Fruit fly (Drosophila melanogaster): Measurements from ENCODE around the gene RpL7-like.

RpL7-like gene

dm6 chr2L:12010877-12011666, 45.1 kb upstream of the RpL7-like start (continued):
- no peak for TF ChIP-seq MBD-R2 (GFP tag; IDR thresholded peaks at IDR 0.05)
- TF ChIP-seq Dfd (GFP tag; optimal IDR thresholded peaks at IDR 0.05), result no peak
- no peak for TF ChIP-seq sc (optimal IDR thresholded peaks at IDR 0.05)
- peak; percentile 75 for TF ChIP-seq sc (GFP tag; optimal IDR thresholded peaks at IDR 0.05)
- TF ChIP-seq trh (GFP tag; optimal IDR thresholded peaks at IDR 0.05), result peak; percentile 85
- TF ChIP-seq lmd (GFP tag; IDR thresholded peaks at IDR 0.05), result no peak
- TF ChIP-seq h (optimal IDR thresholded peaks at IDR 0.05), result no peak
- TF ChIP-seq CG4328 (GFP tag; optimal IDR thresholded peaks at IDR 0.05), result peak; percentile 94
- peak; percentile 0 to 57 for TF ChIP-seq insv (GFP tag; optimal IDR thresholded peaks at IDR 0.05)
- TF ChIP-seq CG10366 (GFP tag; IDR thresholded peaks at IDR 0.05), result no peak
- peak; percentile 83 for TF ChIP-seq Abd-B (GFP tag; optimal IDR thresholded peaks at IDR 0.05)
- peak; percentile 89 for TF ChIP-seq ATbp (GFP tag; optimal IDR thresholded peaks at IDR 0.05)
- no peak for TF ChIP-seq crol (GFP tag; IDR thresholded peaks at IDR 0.05)
- peak; percentile 36 for TF ChIP-seq fd102C (GFP tag; optimal IDR thresholded peaks at IDR 0.05)
- no peak for TF ChIP-seq wor (GFP tag; IDR thresholded peaks at IDR 0.05)
- TF ChIP-seq Six4 (GFP tag; optimal IDR thresholded peaks at IDR 0.05), result peak; percentile 79
- no peak for TF ChIP-seq Kr (GFP tag; optimal IDR thresholded peaks at IDR 0.05)
- TF ChIP-seq mam (GFP tag; optimal IDR thresholded peaks at IDR 0.05), result peak; percentile 81
- TF ChIP-seq CG33213 (GFP tag; optimal IDR thresholded peaks at IDR 0.05), result no peak
- TF ChIP-seq ftz-f1 (GFP tag; optimal IDR thresholded peaks at IDR 0.05), result no peak
- TF ChIP-seq CG8388 (GFP tag; optimal IDR thresholded peaks at IDR 0.05), result peak; percentile 80
- peak; percentile 89 for TF ChIP-seq kay (GFP tag; optimal IDR thresholded peaks at IDR 0.05)
- TF ChIP-seq gsb (GFP tag; IDR thresholded peaks at IDR 0.05), result no peak
- peak; percentile 95 for TF ChIP-seq NfI (GFP tag; optimal IDR thresholded peaks at IDR 0.05)
- TF ChIP-seq Max (GFP tag; optimal IDR thresholded peaks at IDR 0.05), result peak; percentile 84
- peak; percentile 93 for TF ChIP-seq lilli (GFP tag; optimal IDR thresholded peaks at IDR 0.05)
- TF ChIP-seq tgo (GFP tag; IDR thresholded peaks at IDR 0.05), result no peak
- peak; percentile 89 for TF ChIP-seq CG11723 (GFP tag; optimal IDR thresholded peaks at IDR 0.05)
- TF ChIP-seq Dad (GFP tag; optimal IDR thresholded peaks at IDR 0.05), result peak; percentile 68
- peak; percentile 56 for TF ChIP-seq CG11398 (GFP tag; optimal IDR thresholded peaks at IDR 0.05)
- TF ChIP-seq toy (GFP tag; IDR thresholded peaks at IDR 0.05), result no peak
- TF ChIP-seq Hmr (GFP tag; optimal IDR thresholded peaks at IDR 0.05), result peak; percentile 95
- TF ChIP-seq dan (GFP tag; IDR thresholded peaks at IDR 0.05), result no peak
- TF ChIP-seq CG1602 (GFP tag; optimal IDR thresholded peaks at IDR 0.05), result peak; percentile 90
- peak; percentile 91 for TF ChIP-seq CG10209 (GFP tag; optimal IDR thresholded peaks at IDR 0.05)
- no peak for TF ChIP-seq Mrtf (GFP tag; IDR thresholded peaks at IDR 0.05)
- TF ChIP-seq pros (GFP tag; optimal IDR thresholded peaks at IDR 0.05), result no peak
- TF ChIP-seq Tbp (GFP tag; optimal IDR thresholded peaks at IDR 0.05), result no peak
- TF ChIP-seq dpn (GFP tag; optimal IDR thresholded peaks at IDR 0.05), result peak; percentile 82 to 91
- no peak for TF ChIP-seq Dp (GFP tag; optimal IDR thresholded peaks at IDR 0.05)
- TF ChIP-seq CG14014 (GFP tag; IDR thresholded peaks at IDR 0.05), result no peak
- no peak for TF ChIP-seq btn (GFP tag; optimal IDR thresholded peaks at IDR 0.05)
- peak; percentile 84 for TF ChIP-seq CG5180 (GFP tag; optimal IDR thresholded peaks at IDR 0.05)
- no peak for TF ChIP-seq CG9876 (GFP tag; optimal IDR thresholded peaks at IDR 0.05)
- no peak for TF ChIP-seq her (GFP tag; optimal IDR thresholded peaks at IDR 0.05)
- TF ChIP-seq dysf (GFP tag; IDR thresholded peaks at IDR 0.05), result no peak
- no peak for TF ChIP-seq en (GFP tag; optimal IDR thresholded peaks at IDR 0.05)
- no peak for TF ChIP-seq ssp (GFP tag; IDR thresholded peaks at IDR 0.05)
- no peak for TF ChIP-seq CG2199 (GFP tag; IDR thresholded peaks at IDR 0.05)
- TF ChIP-seq grn (GFP tag; optimal IDR thresholded peaks at IDR 0.05), result no peak
- TF ChIP-seq inv (GFP tag; IDR thresholded peaks at IDR 0.05; ENCODE audit: partially characterized antibody), result no peak
- no peak for TF ChIP-seq Atf6 (GFP tag; IDR thresholded peaks at IDR 0.05)

Measured in whole organism, embryonic.